Worm (Caenorhabditis elegans) whole organism, L2 larva: ENCODE measurements around the gene F34D10.8.

ENCODE experiments used
- C34F6.9 ChIP-seq: fragments of 150-350 bp; optimal IDR thresholded peaks from 2 replicates; lab custom pipeline; 2014; ENCODE audit warnings: missing biosample characterization, missing genetic modification characterization
- F13H6.1 ChIP-seq: sonication (generic microtip); optimal IDR thresholded peaks from 2 replicates; lab custom pipeline; 2016; ENCODE audit warnings: missing genetic modification characterization, missing compliant biosample characterization
- R02D3.7 ChIP-seq: fragments of 150-350 bp; optimal IDR thresholded peaks from 2 replicates; lab custom pipeline; 2014; ENCODE audit warnings: missing biosample characterization, missing genetic modification characterization
- Y55F3AM.14 ChIP-seq: fragments of 200-800 bp; sonication (Bioruptor generic); optimal IDR thresholded peaks from 2 replicates; lab custom pipeline; 2018; ENCODE audit warnings: mild to moderate bottlenecking, missing genetic modification characterization, missing compliant biosample characterization
- ZK546.5 ChIP-seq: sonication (generic microtip); optimal IDR thresholded peaks from 2 replicates; lab custom pipeline; 2017; ENCODE audit warnings: missing biosample characterization, missing genetic modification characterization
- alr-1 ChIP-seq: fragments of 150-350 bp; optimal IDR thresholded peaks from 2 replicates; lab custom pipeline; 2014; ENCODE audit warnings: missing biosample characterization, missing genetic modification characterization
- aly-2 ChIP-seq: fragments of 150-350 bp; optimal IDR thresholded peaks from 2 replicates; lab custom pipeline; 2014; ENCODE audit warnings: missing biosample characterization, missing genetic modification characterization
- ama-1 ChIP-seq: fragments of 150-350 bp; optimal IDR thresholded peaks from 2 replicates; lab custom pipeline; 2018; ENCODE audit warnings: inconsistent platforms
- blmp-1 ChIP-seq: sonication (generic microtip); optimal IDR thresholded peaks from 2 replicates; lab custom pipeline; 2017; ENCODE audit warnings: missing genetic modification characterization, mild to moderate bottlenecking, missing compliant biosample characterization, antibody characterized with exemption, moderate library complexity; ENCODE audit not compliant: insufficient read depth
- ceh-82 ChIP-seq: fragments of 150-350 bp; optimal IDR thresholded peaks from 2 replicates; lab custom pipeline; 2014; ENCODE audit warnings: missing biosample characterization, missing genetic modification characterization
- crh-2 ChIP-seq: sonication (generic microtip); optimal IDR thresholded peaks from 2 replicates; lab custom pipeline; 2017; ENCODE audit warnings: missing biosample characterization, missing genetic modification characterization
- dmd-4 ChIP-seq: sonication (generic microtip); optimal IDR thresholded peaks from 2 replicates; lab custom pipeline; 2017; ENCODE audit warnings: missing biosample characterization, missing genetic modification characterization
- egl-27 ChIP-seq: sonication (generic microtip); optimal IDR thresholded peaks from 3 replicates; lab custom pipeline; 2017; ENCODE audit warnings: missing biosample characterization, missing genetic modification reagents, missing genetic modification characterization
- elt-1 ChIP-seq: fragments of 150-350 bp; optimal IDR thresholded peaks from 2 replicates; lab custom pipeline; 2014; ENCODE audit warnings: missing biosample characterization, missing genetic modification characterization
- fos-1 ChIP-seq: fragments of 150-350 bp; optimal IDR thresholded peaks from 2 replicates; lab custom pipeline; 2014; ENCODE audit warnings: missing biosample characterization, missing genetic modification characterization
- gmeb-1 ChIP-seq: fragments of 150-350 bp; optimal IDR thresholded peaks from 2 replicates; lab custom pipeline; 2014; ENCODE audit warnings: missing biosample characterization, missing genetic modification characterization
- lin-11 ChIP-seq: fragments of 150-350 bp; sonication (generic microtip); optimal IDR thresholded peaks from 2 replicates; lab custom pipeline; 2014; ENCODE audit warnings: missing biosample characterization, missing genetic modification characterization, inconsistent platforms, mixed read lengths
- lin-13 ChIP-seq: fragments of 150-350 bp; optimal IDR thresholded peaks from 2 replicates; lab custom pipeline; 2014; ENCODE audit warnings: missing biosample characterization, missing genetic modification reagents, missing genetic modification characterization
- lin-39 ChIP-seq: fragments of 150-350 bp; optimal IDR thresholded peaks from 2 replicates; lab custom pipeline; 2014; ENCODE audit warnings: missing biosample characterization, missing genetic modification reagents, missing genetic modification characterization
- lsy-2 ChIP-seq, 2 experiments: fragments of 150-350 bp in 1 of 2; sonication (generic microtip) in 1 of 2; optimal IDR thresholded peaks; 2 replicates each; lab custom pipeline; 2014 to 2017; ENCODE audit warnings: missing biosample characterization in 2 of 2, missing genetic modification characterization in 2 of 2
- mab-5 ChIP-seq: fragments of 150-350 bp; optimal IDR thresholded peaks from 2 replicates; lab custom pipeline; 2014; ENCODE audit warnings: missing biosample characterization, missing genetic modification characterization
- mbf-1 ChIP-seq: sonication (generic microtip); optimal IDR thresholded peaks from 2 replicates; lab custom pipeline; 2017; ENCODE audit warnings: missing biosample characterization, missing genetic modification characterization
- nhr-10 ChIP-seq: sonication (generic microtip); optimal IDR thresholded peaks from 2 replicates; lab custom pipeline; 2017; ENCODE audit warnings: missing biosample characterization, missing genetic modification characterization
- nhr-12 ChIP-seq: fragments of 150-350 bp; optimal IDR thresholded peaks from 2 replicates; lab custom pipeline; 2014; ENCODE audit warnings: missing biosample characterization, missing genetic modification characterization
- nhr-129 ChIP-seq: fragments of 150-350 bp; optimal IDR thresholded peaks from 2 replicates; lab custom pipeline; 2014; ENCODE audit warnings: missing biosample characterization, missing genetic modification characterization
- nhr-21 ChIP-seq: fragments of 150-350 bp; optimal IDR thresholded peaks from 2 replicates; lab custom pipeline; 2014; ENCODE audit warnings: missing biosample characterization, missing genetic modification characterization
- nhr-23 ChIP-seq: fragments of 150-350 bp; optimal IDR thresholded peaks from 2 replicates; lab custom pipeline; 2014; ENCODE audit warnings: missing biosample characterization, missing genetic modification reagents, missing genetic modification characterization
- nhr-237 ChIP-seq: fragments of 150-350 bp; optimal IDR thresholded peaks from 2 replicates; lab custom pipeline; 2014; ENCODE audit warnings: missing biosample characterization, missing genetic modification characterization
- nhr-25 ChIP-seq: fragments of 150-350 bp; sonication (generic microtip); optimal IDR thresholded peaks from 3 replicates; lab custom pipeline; 2014; ENCODE audit warnings: missing biosample characterization, missing genetic modification characterization
- nhr-6 ChIP-seq: fragments of 150-350 bp; optimal IDR thresholded peaks from 2 replicates; lab custom pipeline; 2014; ENCODE audit warnings: missing biosample characterization, missing genetic modification characterization
- nhr-77 ChIP-seq: fragments of 150-350 bp; optimal IDR thresholded peaks from 2 replicates; lab custom pipeline; 2014; ENCODE audit warnings: missing biosample characterization, missing genetic modification characterization
- peb-1 ChIP-seq: fragments of 150-350 bp; optimal IDR thresholded peaks from 2 replicates; lab custom pipeline; 2014; ENCODE audit warnings: missing biosample characterization, missing genetic modification characterization
- sem-4 ChIP-seq: fragments of 150-350 bp; optimal IDR thresholded peaks from 2 replicates; lab custom pipeline; 2014; ENCODE audit warnings: missing biosample characterization, missing genetic modification reagents, missing genetic modification characterization
- skn-1 ChIP-seq: sonication (generic microtip); optimal IDR thresholded peaks from 2 replicates; lab custom pipeline; 2017; ENCODE audit warnings: missing biosample characterization, missing genetic modification characterization
- sma-9 ChIP-seq, 2 experiments: fragments of 150-350 bp in 1 of 2; sonication (generic microtip) in 1 of 2; optimal IDR thresholded peaks; 2 replicates each; lab custom pipeline; 2014 to 2016; ENCODE audit warnings: missing genetic modification characterization in 2 of 2, mild to moderate bottlenecking in 1 of 2, missing biosample characterization in 1 of 2, missing compliant biosample characterization in 1 of 2, missing genetic modification reagents in 1 of 2, moderate library complexity in 1 of 2
- unc-39 ChIP-seq: fragments of 150-350 bp; optimal IDR thresholded peaks from 2 replicates; lab custom pipeline; 2014; ENCODE audit warnings: missing biosample characterization, missing genetic modification characterization
- unc-55 ChIP-seq: fragments of 150-350 bp; sonication (generic microtip); optimal IDR thresholded peaks from 3 replicates; lab custom pipeline; 2014; ENCODE audit warnings: missing biosample characterization, missing genetic modification reagents, missing genetic modification characterization
- zag-1 ChIP-seq: fragments of 150-350 bp; optimal IDR thresholded peaks from 2 replicates; lab custom pipeline; 2014; ENCODE audit warnings: missing biosample characterization, missing genetic modification characterization
- ztf-11 ChIP-seq: sonication (generic microtip); optimal IDR thresholded peaks from 2 replicates; lab custom pipeline; 2017; ENCODE audit warnings: missing biosample characterization, missing genetic modification characterization
- ztf-4 ChIP-seq: fragments of 150-350 bp; optimal IDR thresholded peaks from 2 replicates; lab custom pipeline; 2014; ENCODE audit warnings: missing biosample characterization, missing genetic modification characterization

Gene F34D10.8

DNA sequence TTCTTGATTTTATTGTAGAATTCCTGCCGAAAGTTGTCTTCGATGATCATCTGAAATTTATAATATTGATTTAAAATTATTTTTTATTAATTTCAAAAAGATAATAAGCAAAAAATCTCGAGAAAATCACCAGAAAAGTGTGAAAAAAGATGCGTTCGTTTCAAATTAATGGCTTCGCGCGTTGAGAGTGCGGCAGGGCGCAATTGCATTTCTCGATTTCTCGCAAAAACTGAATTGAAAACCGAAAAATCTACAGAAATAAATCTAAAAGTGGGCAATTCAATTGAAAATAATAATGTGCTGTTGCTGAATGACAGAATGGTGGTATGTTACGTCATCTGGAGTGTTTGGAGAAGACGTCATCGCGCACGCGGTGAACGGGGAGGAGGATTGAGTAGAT, 4.4 kb downstream of the F34D10.8 start, which contains the start of gene evl-18:
Gene evl-18, minus strand, starts transcription at position 50 of the 400 bp plus-strand sequence.
- TF ChIP-seq R02D3.7 (tag; lab: Kevin White, UChicago) (no peak), C34F6.9 (peak; percentile 49), crh-2 (tag; lab: Kevin White, UChicago) (no peak), nhr-6 (tag; lab: Kevin White, UChicago) (no peak), egl-27 (tag; lab: Kevin White, UChicago) (no peak), unc-55 (peak; percentile 43), lin-11 (tag; lab: Kevin White, UChicago) (no peak), lsy-2 (tag; optimal IDR thresholded peaks at IDR 0.05; lab: Kevin White, UChicago) (peak in 1 of 2 experiments; percentile 30), nhr-23 (no peak), nhr-25 (tag; lab: Kevin White, UChicago) (no peak), Y55F3AM.14 (GFP tag; lab: Kevin White, UChicago) (no peak), lin-13 (no peak), blmp-1 (no peak), mbf-1 (tag; lab: Kevin White, UChicago) (no peak), alr-1 (tag; lab: Kevin White, UChicago) (no peak), dmd-4 (tag; lab: Kevin White, UChicago) (no peak), elt-1 (tag; lab: Kevin White, UChicago) (no peak), nhr-129 (tag; lab: Kevin White, UChicago) (peak; percentile 9), gmeb-1 (tag; lab: Kevin White, UChicago) (peak; percentile 38), aly-2 (tag; lab: Kevin White, UChicago) (no peak), skn-1 (tag; lab: Kevin White, UChicago) (no peak)

DNA sequence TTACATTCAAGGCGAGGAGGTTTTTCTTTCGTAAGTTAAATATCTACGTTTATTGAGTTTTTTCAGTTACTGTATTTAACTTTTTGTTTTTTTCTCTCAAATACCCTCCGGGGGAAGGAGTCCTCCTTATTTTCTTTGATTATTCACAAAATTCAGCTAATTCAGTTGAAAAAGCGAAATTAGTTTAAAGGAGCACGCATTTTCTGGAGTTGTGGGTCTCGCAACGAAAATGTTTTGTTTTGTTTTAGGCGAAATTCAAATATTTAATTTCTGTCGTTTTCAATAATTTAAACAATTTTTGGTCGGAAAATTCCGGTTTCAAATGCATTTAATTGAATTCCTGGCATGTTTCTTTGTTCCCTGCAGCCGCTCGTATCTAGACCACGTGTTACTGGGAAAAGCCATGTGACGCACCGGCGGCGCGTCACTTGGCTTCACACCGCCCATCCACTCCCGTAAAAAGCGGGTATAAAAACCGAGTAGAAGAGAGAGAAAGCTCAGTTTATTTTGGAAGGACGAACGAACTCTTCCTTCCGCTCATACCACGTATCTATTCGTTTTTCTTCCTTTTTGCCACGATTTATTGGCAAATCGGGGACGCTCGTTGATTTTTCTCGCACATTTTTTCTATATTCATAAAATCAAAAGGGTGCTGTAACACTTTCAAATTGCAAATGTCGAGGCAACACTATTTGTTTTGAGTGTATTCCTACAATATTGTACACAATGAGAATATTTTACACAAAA, 5.1 kb downstream of the F34D10.8 start:
- TF ChIP-seq nhr-12 (no peak), aly-2 (tag; lab: Kevin White, UChicago) (no peak), ama-1 (peak; percentile 80), Y55F3AM.14 (GFP tag; lab: Kevin White, UChicago) (no peak), unc-55 (no peak), C34F6.9 (peak; percentile 20), lin-11 (tag; lab: Kevin White, UChicago) (no peak), nhr-77 (tag; lab: Kevin White, UChicago) (no peak), lsy-2 (tag; optimal IDR thresholded peaks at IDR 0.05; lab: Kevin White, UChicago) (peak in 1 of 2 experiments; percentile 21), nhr-21 (tag; lab: Kevin White, UChicago) (no peak), nhr-23 (no peak), alr-1 (tag; lab: Kevin White, UChicago) (no peak), gmeb-1 (tag; lab: Kevin White, UChicago) (no peak), crh-2 (tag; lab: Kevin White, UChicago) (no peak), nhr-129 (tag; lab: Kevin White, UChicago) (peak; percentile 20), nhr-25 (tag; lab: Kevin White, UChicago) (no peak), ZK546.5 (tag; lab: Kevin White, UChicago) (no peak)
- TF ChIP-seq, all 48 proteins: peak for 4

DNA sequence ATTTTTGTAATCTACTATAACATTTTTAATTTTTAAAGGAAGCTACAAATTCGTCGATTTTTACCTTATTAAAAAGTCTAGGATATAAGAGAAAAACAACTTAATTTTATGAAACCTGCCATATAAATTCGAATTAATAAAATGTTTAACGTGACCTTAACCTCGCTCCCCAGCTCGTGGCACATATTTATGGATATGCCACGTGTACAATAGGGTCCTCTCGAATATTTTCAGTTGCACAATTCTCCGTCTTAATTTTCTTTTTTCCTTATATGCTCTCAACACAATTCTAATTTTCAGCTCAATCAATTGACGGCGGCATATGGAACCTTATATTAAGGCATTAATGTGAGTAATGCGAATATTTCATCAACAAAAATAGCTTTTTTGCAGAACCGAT, 5.7 kb downstream of the F34D10.8 start, which contains the start of gene F34D10.4:
Gene F34D10.4, plus strand, starts transcription at position 301 of the 400 bp plus-strand sequence.
- TF ChIP-seq R02D3.7 (tag; lab: Kevin White, UChicago) = no peak
- no peak for TF ChIP-seq nhr-10 (tag; lab: Kevin White, UChicago)
- no peak for TF ChIP-seq ceh-82 (tag; lab: Kevin White, UChicago)
- TF ChIP-seq aly-2 (tag; lab: Kevin White, UChicago) = no peak
- no peak for TF ChIP-seq sem-4 (tag; lab: Kevin White, UChicago)
- no peak for TF ChIP-seq lin-39 (tag; lab: Kevin White, UChicago)
- TF ChIP-seq fos-1 (tag; lab: Kevin White, UChicago) = no peak
- TF ChIP-seq C34F6.9 = no peak
- TF ChIP-seq Y55F3AM.14 (GFP tag; lab: Kevin White, UChicago) = no peak
- TF ChIP-seq skn-1 (tag; lab: Kevin White, UChicago) = no peak
- no peak for TF ChIP-seq unc-39 (tag; lab: Kevin White, UChicago)
- TF ChIP-seq alr-1 (tag; lab: Kevin White, UChicago) = no peak
- no peak for TF ChIP-seq F13H6.1 (tag; lab: Kevin White, UChicago)
- no peak for TF ChIP-seq zag-1 (tag; lab: Kevin White, UChicago)
- TF ChIP-seq dmd-4 (tag; lab: Kevin White, UChicago) = no peak
- TF ChIP-seq unc-55 = no peak

DNA sequence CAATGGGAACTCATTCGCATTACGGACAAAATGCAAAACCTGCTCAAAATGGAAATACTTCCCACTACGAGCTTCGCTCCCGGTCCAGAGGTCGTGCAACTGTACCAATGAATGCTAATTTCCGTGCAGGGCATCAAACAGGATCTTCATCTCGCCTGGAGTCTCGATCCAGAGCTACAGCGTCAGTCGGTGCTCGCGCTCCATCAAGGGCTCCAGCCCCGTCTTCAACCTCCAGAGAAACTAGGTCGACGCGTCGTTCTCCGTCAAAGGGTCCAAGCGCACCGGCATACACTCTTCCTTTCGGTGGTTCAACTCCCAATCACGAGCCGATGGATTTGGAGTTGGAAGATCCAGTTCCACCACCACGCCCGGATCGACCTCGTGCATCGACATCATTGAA, 7.2 kb downstream of the F34D10.8 start:
- no peak for TF ChIP-seq nhr-237 (tag; lab: Kevin White, UChicago)
- TF ChIP-seq ztf-4 = no peak
- no peak for TF ChIP-seq zag-1 (tag; lab: Kevin White, UChicago)
- TF ChIP-seq nhr-23 = no peak
- no peak for TF ChIP-seq ama-1
- TF ChIP-seq lsy-2 (tag; optimal IDR thresholded peaks at IDR 0.05; lab: Kevin White, UChicago) = no peak
- TF ChIP-seq lin-39 (tag; lab: Kevin White, UChicago) = no peak
- TF ChIP-seq aly-2 (tag; lab: Kevin White, UChicago) = no peak
- no peak for TF ChIP-seq peb-1 (tag; lab: Kevin White, UChicago)
- no peak for TF ChIP-seq sma-9 (GFP tag; optimal IDR thresholded peaks at IDR 0.05; lab: Kevin White, UChicago)
- no peak for TF ChIP-seq sma-9 (tag; optimal IDR thresholded peaks at IDR 0.05; lab: Kevin White, UChicago)
- TF ChIP-seq F13H6.1 (tag; lab: Kevin White, UChicago) = no peak
- no peak for TF ChIP-seq nhr-25 (tag; lab: Kevin White, UChicago)
- no peak for TF ChIP-seq dmd-4 (tag; lab: Kevin White, UChicago)
- TF ChIP-seq ztf-11 = no peak
- no peak for TF ChIP-seq unc-55
- TF ChIP-seq ZK546.5 (tag; lab: Kevin White, UChicago) = no peak
- TF ChIP-seq mab-5 (tag; lab: Kevin White, UChicago) = no peak
- TF ChIP-seq elt-1 (tag; lab: Kevin White, UChicago) = no peak
- no peak for TF ChIP-seq Y55F3AM.14 (GFP tag; lab: Kevin White, UChicago)
- TF ChIP-seq mbf-1 (tag; lab: Kevin White, UChicago) = no peak
